Worm (Caenorhabditis elegans) whole organism, L4 larva: ENCODE data around the gene snfc-5.

ENCODE experiments used
- D1046.2 ChIP-seq: fragments of 200-800 bp; sonication (Bioruptor generic); IDR thresholded peaks from 2 replicates; pipeline ENCODE4 v1.3.6; 2022; ENCODE audit warnings: missing genetic modification characterization, missing compliant biosample characterization
- R02D3.7 ChIP-seq: fragments of 150-350 bp; sonication (generic microtip); optimal IDR thresholded peaks from 3 replicates; lab custom pipeline; 2014; ENCODE audit warnings: missing biosample characterization, missing genetic modification characterization
- ZK546.5 ChIP-seq, 2 experiments: sonication (generic microtip); optimal IDR thresholded peaks; 2 replicates each; lab custom pipeline; 2017; ENCODE audit warnings: missing biosample characterization in 2 of 2, missing genetic modification characterization in 2 of 2
- aha-1 ChIP-seq: fragments of 150-350 bp; peaks from one replicate; lab custom pipeline; 2014; ENCODE audit warnings: missing biosample characterization, missing genetic modification characterization
- aly-2 ChIP-seq: sonication (generic microtip); optimal IDR thresholded peaks from 2 replicates; lab custom pipeline; 2018; ENCODE audit warnings: missing biosample characterization, missing genetic modification characterization
- attf-4 ChIP-seq: sonication (generic microtip); optimal IDR thresholded peaks from 3 replicates; lab custom pipeline; 2017; ENCODE audit warnings: missing biosample characterization, missing genetic modification characterization
- ceh-28 ChIP-seq: fragments of 150-350 bp; optimal IDR thresholded peaks from 2 replicates; lab custom pipeline; 2014; ENCODE audit warnings: missing biosample characterization, missing genetic modification reagents, missing genetic modification characterization
- ceh-32 ChIP-seq: sonication (generic microtip); optimal IDR thresholded peaks from 2 replicates; lab custom pipeline; 2016; ENCODE audit warnings: mild to moderate bottlenecking, missing genetic modification characterization, missing compliant biosample characterization; ENCODE audit not compliant: poor library complexity
- ceh-62 ChIP-seq: sonication (generic microtip); optimal IDR thresholded peaks from 2 replicates; lab custom pipeline; 2017; ENCODE audit warnings: missing biosample characterization, missing genetic modification characterization
- daf-19 ChIP-seq: fragments of 200-800 bp; sonication (Bioruptor generic); conservative IDR thresholded peaks from 2 replicates; pipeline ENCODE4 v1.3.6; 2022; ENCODE audit warnings: missing genetic modification characterization, missing compliant biosample characterization
- daf-8 ChIP-seq: fragments of 200-800 bp; sonication (Bioruptor generic); IDR thresholded peaks from 2 replicates; pipeline ENCODE4 v1.3.6; 2022; ENCODE audit warnings: missing genetic modification characterization, missing compliant biosample characterization
- dpl-1 ChIP-seq: fragments of 150-350 bp; optimal IDR thresholded peaks from 2 replicates; lab custom pipeline; 2014; ENCODE audit warnings: missing biosample characterization, missing genetic modification reagents, missing genetic modification characterization
- duxl-1 ChIP-seq: sonication (generic microtip); optimal IDR thresholded peaks from 2 replicates; lab custom pipeline; 2016; ENCODE audit warnings: mild to moderate bottlenecking, missing genetic modification characterization, moderate library complexity, missing compliant biosample characterization; ENCODE audit not compliant: poor library complexity
- hlh-11 ChIP-seq: fragments of 200-800 bp; sonication (Bioruptor generic); optimal IDR thresholded peaks from 2 replicates; lab custom pipeline; 2018; ENCODE audit warnings: mild to moderate bottlenecking, missing genetic modification characterization, missing compliant biosample characterization
- lin-15B ChIP-seq: fragments of 150-350 bp; sonication (generic microtip); optimal IDR thresholded peaks from 3 replicates; lab custom pipeline; 2014; ENCODE audit warnings: missing biosample characterization, missing genetic modification characterization
- lir-3 ChIP-seq: sonication (generic microtip); optimal IDR thresholded peaks from 2 replicates; lab custom pipeline; 2016; ENCODE audit warnings: mild to moderate bottlenecking, missing genetic modification characterization, missing compliant biosample characterization
- mes-2 ChIP-seq: sonication (generic microtip); optimal IDR thresholded peaks from 2 replicates; lab custom pipeline; 2016; ENCODE audit warnings: missing genotype, mild to moderate bottlenecking, missing genetic modification characterization, missing compliant biosample characterization; ENCODE audit not compliant: poor library complexity, severe bottlenecking
- mxl-2 ChIP-seq: fragments of 200-800 bp; sonication (Bioruptor generic); conservative IDR thresholded peaks from 2 replicates; pipeline ENCODE4 v1.3.6; 2022; ENCODE audit warnings: missing genetic modification reagents, missing genetic modification characterization, missing compliant biosample characterization
- nhr-10 ChIP-seq: fragments of 150-350 bp; optimal IDR thresholded peaks from 2 replicates; lab custom pipeline; 2014; ENCODE audit warnings: missing biosample characterization, missing genetic modification characterization
- nhr-111 ChIP-seq: fragments of 200-800 bp; sonication (Bioruptor generic); optimal IDR thresholded peaks from 2 replicates; lab custom pipeline; 2018; ENCODE audit warnings: mild to moderate bottlenecking, missing genetic modification characterization, missing compliant biosample characterization
- nhr-237 ChIP-seq: sonication (generic microtip); optimal IDR thresholded peaks from 2 replicates; lab custom pipeline; 2017; ENCODE audit warnings: missing biosample characterization, missing genetic modification characterization
- nhr-25 ChIP-seq: sonication (generic microtip); optimal IDR thresholded peaks from 2 replicates; lab custom pipeline; 2017; ENCODE audit warnings: missing genetic modification characterization, mild to moderate bottlenecking, missing compliant biosample characterization, antibody characterized with exemption, moderate library complexity, borderline replicate concordance; ENCODE audit not compliant: insufficient read depth
- nhr-41 ChIP-seq: fragments of 200-800 bp; sonication (Bioruptor generic); IDR thresholded peaks from 2 replicates; pipeline ENCODE4 v1.3.6; 2022; ENCODE audit warnings: missing genetic modification reagents, missing genetic modification characterization, missing compliant biosample characterization
- nhr-48 ChIP-seq: sonication (generic microtip); optimal IDR thresholded peaks from 2 replicates; lab custom pipeline; 2016; ENCODE audit warnings: mild to moderate bottlenecking, missing genetic modification characterization, missing compliant biosample characterization
- pha-4 ChIP-seq, 2 experiments: fragments of 150-350 bp in 1 of 2; fragments of 200-800 bp in 1 of 2; sonication (Bioruptor generic) in 1 of 2; IDR thresholded peaks in 1 of 2; optimal IDR thresholded peaks in 1 of 2; 2 replicates each; pipeline versions ENCODE4 v1.3.6 to Lab custom; 2014 to 2022; ENCODE audit warnings: missing genetic modification characterization in 2 of 2, missing genetic modification reagents in 2 of 2, missing biosample characterization in 1 of 2, missing compliant biosample characterization in 1 of 2
- saeg-2 ChIP-seq: fragments of 200-800 bp; sonication (Bioruptor generic); IDR thresholded peaks from 2 replicates; pipeline ENCODE4 v1.3.6; 2022; ENCODE audit warnings: missing genetic modification reagents, missing genetic modification characterization, missing compliant biosample characterization
- sdz-12 ChIP-seq: fragments of 200-800 bp; sonication (Bioruptor generic); optimal IDR thresholded peaks from 2 replicates; lab custom pipeline; 2018; ENCODE audit warnings: mild to moderate bottlenecking, missing genetic modification characterization, missing compliant biosample characterization
- snpc-1.2 ChIP-seq: fragments of 200-800 bp; sonication (Bioruptor generic); IDR thresholded peaks from 2 replicates; pipeline ENCODE4 v1.3.6; 2022; ENCODE audit warnings: missing genetic modification reagents, missing genetic modification characterization, missing compliant biosample characterization
- spr-1 ChIP-seq: sonication (generic microtip); optimal IDR thresholded peaks from 2 replicates; lab custom pipeline; 2016; ENCODE audit warnings: mild to moderate bottlenecking, missing genetic modification characterization, missing compliant biosample characterization
- unc-39 ChIP-seq: sonication (generic microtip); optimal IDR thresholded peaks from 2 replicates; lab custom pipeline; 2017; ENCODE audit warnings: missing biosample characterization, missing genetic modification characterization
- zfp-3 ChIP-seq: fragments of 200-800 bp; sonication (Bioruptor generic); conservative IDR thresholded peaks from 2 replicates; pipeline ENCODE4 v1.3.6; 2022; ENCODE audit warnings: missing genetic modification reagents, missing genetic modification characterization, missing compliant biosample characterization

Gene snfc-5

ce11 chrIII:4391938-4392337, 12.6 kb upstream of the snfc-5 start:
- TF ChIP-seq aha-1 (peak; percentile 38), R02D3.7 (tag; lab: Kevin White, UChicago) (no peak), lir-3 (tag; lab: Kevin White, UChicago) (no peak), D1046.2 (GFP tag; lab: Robert Waterston, UW) (no peak)

- TF ChIP-seq nhr-111 (GFP tag; lab: Kevin White, UChicago) (no peak), daf-19 (GFP tag; lab: Robert Waterston, UW) (no peak), nhr-48 (tag; lab: Kevin White, UChicago) (no peak), dpl-1 (GFP tag; lab: Kevin White, UChicago) (no peak), mxl-2 (GFP tag; lab: Robert Waterston, UW) (no peak), zfp-3 (GFP tag; lab: Robert Waterston, UW) (no peak), daf-8 (GFP tag; lab: Robert Waterston, UW) (no peak), R02D3.7 (tag; lab: Kevin White, UChicago) (no peak), nhr-10 (no peak), spr-1 (tag; lab: Kevin White, UChicago) (no peak), ceh-32 (tag; lab: Kevin White, UChicago) (no peak), nhr-25 (tag; lab: Kevin White, UChicago) (no peak)
Measured at ce11 chrIII:4394496-4394895, 10.1 kb upstream of the snfc-5 start, which contains the start of gene R07E5.4. Gene R07E5.4, plus strand, starts transcription at chrIII:4394796.

ce11 chrIII:4395857-4396256, 8.7 kb upstream of the snfc-5 start:
- no peak for TF ChIP-seq unc-39
- TF ChIP-seq saeg-2 (GFP tag; lab: Robert Waterston, UW) = no peak
- TF ChIP-seq sdz-12 (GFP tag; lab: Kevin White, UChicago) = no peak
- no peak for TF ChIP-seq nhr-25 (tag; lab: Kevin White, UChicago)
- TF ChIP-seq ceh-62 (tag; lab: Kevin White, UChicago) = no peak
- no peak for TF ChIP-seq nhr-41
- no peak for TF ChIP-seq pha-4 (GFP tag; IDR thresholded peaks at IDR 0.05; lab: Robert Waterston, UW)
- no peak for TF ChIP-seq pha-4 (tag; optimal IDR thresholded peaks at IDR 0.05; lab: Kevin White, UChicago)
- TF ChIP-seq R02D3.7 (tag; lab: Kevin White, UChicago) = no peak
- TF ChIP-seq snpc-1.2 (GFP tag; lab: Robert Waterston, UW) = no peak
- TF ChIP-seq duxl-1 (tag; lab: Kevin White, UChicago) = no peak
- no peak for TF ChIP-seq mes-2 (tag; lab: Kevin White, UChicago)
- TF ChIP-seq nhr-10 = no peak
- TF ChIP-seq ZK546.5 (tag; optimal IDR thresholded peaks at IDR 0.05; lab: Kevin White, UChicago) = no peak
- TF ChIP-seq zfp-3 (GFP tag; lab: Robert Waterston, UW) = no peak
- no peak for TF ChIP-seq hlh-11 (tag; lab: Kevin White, UChicago)
- no peak for TF ChIP-seq attf-4 (tag; lab: Kevin White, UChicago)

- TF ChIP-seq nhr-237 (no peak), nhr-48 (tag; lab: Kevin White, UChicago) (no peak), lin-15B (tag; lab: Kevin White, UChicago) (no peak)
- TF ChIP-seq, all 104 proteins: peak for 0
Measured at ce11 chrIII:4397115-4397514, 7.5 kb upstream of the snfc-5 start, which contains the start of gene R07E5.5. Gene R07E5.5, plus strand, starts transcription at chrIII:4397415.

ce11 chrIII:4398463-4398862, 6.1 kb upstream of the snfc-5 start, which contains the start of gene R07E5.6:
Gene R07E5.6, plus strand, starts transcription at chrIII:4398763.
- TF ChIP-seq aly-2 (tag; lab: Kevin White, UChicago) = no peak
- peak; percentile 51 for TF ChIP-seq ceh-28 (tag; lab: Kevin White, UChicago)
